Worm (Caenorhabditis elegans) whole organism, young adult: ENCODE results near the gene wrt-5.

ENCODE experiments used
- B0261.1 ChIP-seq: sonication (generic microtip); optimal IDR thresholded peaks from 2 replicates; lab custom pipeline; 2016; ENCODE audit warnings: mild to moderate bottlenecking, missing genetic modification characterization, moderate library complexity, missing compliant biosample characterization
- C06A6.2 ChIP-seq: fragments of 200-800 bp; sonication (Bioruptor generic); conservative IDR thresholded peaks from 2 replicates; pipeline ENCODE4 v1.3.6; 2022; ENCODE audit warnings: missing genetic modification characterization, missing compliant biosample characterization
- F23B12.7 ChIP-seq: sonication (generic microtip); optimal IDR thresholded peaks from 2 replicates; lab custom pipeline; 2017; ENCODE audit warnings: missing genetic modification characterization, mild to moderate bottlenecking, missing compliant biosample characterization, antibody characterized with exemption, moderate library complexity; ENCODE audit not compliant: insufficient read depth
- F37B4.10 ChIP-seq: fragments of 200-800 bp; sonication (Bioruptor generic); IDR thresholded peaks from 2 replicates; pipeline ENCODE4 v1.3.6; 2022; ENCODE audit warnings: missing genetic modification characterization, missing compliant biosample characterization
- F39B2.1 ChIP-seq: fragments of 200-800 bp; sonication (Bioruptor generic); IDR thresholded peaks from 2 replicates; pipeline ENCODE4 v1.3.6; 2022; ENCODE audit warnings: missing genetic modification reagents, missing genetic modification characterization, missing compliant biosample characterization
- F57A8.1 ChIP-seq: fragments of 200-800 bp; sonication (Bioruptor generic); optimal IDR thresholded peaks from 2 replicates; lab custom pipeline; 2018; ENCODE audit warnings: mild to moderate bottlenecking, missing genetic modification characterization, moderate library complexity, missing compliant biosample characterization
- K12H6.12 ChIP-seq: fragments of 200-800 bp; sonication (Bioruptor generic); optimal IDR thresholded peaks from 2 replicates; lab custom pipeline; 2018; ENCODE audit warnings: mild to moderate bottlenecking, missing genetic modification characterization, missing compliant biosample characterization
- T26A5.8 ChIP-seq: sonication (generic microtip); optimal IDR thresholded peaks from 2 replicates; lab custom pipeline; 2016; ENCODE audit warnings: missing genetic modification characterization, missing compliant biosample characterization
- Y53F4B.3 ChIP-seq: fragments of 200-800 bp; sonication (Bioruptor generic); IDR thresholded peaks from 2 replicates; pipeline ENCODE4 v1.3.6; 2022; ENCODE audit warnings: missing genetic modification reagents, missing genetic modification characterization, missing compliant biosample characterization
- Y53G8AR.9 ChIP-seq: fragments of 200-800 bp; sonication (Bioruptor generic); conservative IDR thresholded peaks from 2 replicates; pipeline ENCODE4 v1.3.6; 2022; ENCODE audit warnings: missing genetic modification reagents, missing genetic modification characterization, missing compliant biosample characterization
- Y79H2A.3 ChIP-seq: fragments of 200-800 bp; sonication (Bioruptor generic); conservative IDR thresholded peaks from 2 replicates; pipeline ENCODE4 v1.3.6; 2022; ENCODE audit warnings: missing genetic modification reagents, missing genetic modification characterization, missing compliant biosample characterization
- Y95B8A.8 ChIP-seq: fragments of 200-800 bp; sonication (Bioruptor generic); IDR thresholded peaks from 2 replicates; pipeline ENCODE4 v1.3.6; 2022; ENCODE audit warnings: missing genetic modification reagents, missing genetic modification characterization, missing compliant biosample characterization
- aptf-2 ChIP-seq: fragments of 200-800 bp; sonication (Bioruptor generic); conservative IDR thresholded peaks from 2 replicates; pipeline ENCODE4 v1.3.6; 2022; ENCODE audit warnings: missing genetic modification reagents, missing genetic modification characterization, missing compliant biosample characterization
- aptf-3 ChIP-seq: fragments of 200-800 bp; sonication (Bioruptor generic); IDR thresholded peaks from 2 replicates; pipeline ENCODE4 v1.3.6; 2022; ENCODE audit warnings: missing genetic modification characterization, missing compliant biosample characterization
- atf-7 ChIP-seq: sonication (generic microtip); optimal IDR thresholded peaks from 2 replicates; lab custom pipeline; 2017; ENCODE audit warnings: mild to moderate bottlenecking, missing genetic modification characterization, missing compliant biosample characterization
- athp-1 ChIP-seq: sonication (generic microtip); optimal IDR thresholded peaks from 2 replicates; lab custom pipeline; 2017; ENCODE audit warnings: mild to moderate bottlenecking, missing genetic modification characterization, missing compliant biosample characterization
- attf-5 ChIP-seq: fragments of 200-800 bp; sonication (Bioruptor generic); optimal IDR thresholded peaks from 2 replicates; lab custom pipeline; 2018; ENCODE audit warnings: mild to moderate bottlenecking, missing genetic modification characterization, missing compliant biosample characterization
- bed-1 ChIP-seq: fragments of 200-800 bp; sonication (Bioruptor generic); IDR thresholded peaks from 2 replicates; pipeline ENCODE4 v1.3.6; 2022; ENCODE audit warnings: missing genetic modification reagents, missing genetic modification characterization, missing compliant biosample characterization
- bed-2 ChIP-seq: fragments of 200-800 bp; sonication (Bioruptor generic); IDR thresholded peaks from 2 replicates; pipeline ENCODE4 v1.3.6; 2022; ENCODE audit warnings: missing genetic modification reagents, missing genetic modification characterization, missing compliant biosample characterization
- ccch-3 ChIP-seq: fragments of 200-800 bp; sonication (Bioruptor generic); optimal IDR thresholded peaks from 2 replicates; lab custom pipeline; 2018; ENCODE audit warnings: mild to moderate bottlenecking, missing genetic modification characterization, missing compliant biosample characterization
- cebp-1 ChIP-seq, 2 experiments: fragments of 200-800 bp in 1 of 2; sonication (Bioruptor generic) in 1 of 2; sonication (generic microtip) in 1 of 2; IDR thresholded peaks in 1 of 2; optimal IDR thresholded peaks in 1 of 2; 2 replicates each; pipeline versions ENCODE4 v1.3.6 to Lab custom; 2017 to 2022; ENCODE audit warnings: missing compliant biosample characterization in 2 of 2, missing genetic modification characterization in 2 of 2, mild to moderate bottlenecking in 1 of 2, missing genetic modification reagents in 1 of 2, moderate library complexity in 1 of 2
- ceh-27 ChIP-seq: fragments of 200-800 bp; sonication (Bioruptor generic); optimal IDR thresholded peaks from 2 replicates; lab custom pipeline; 2018; ENCODE audit warnings: mild to moderate bottlenecking, missing genetic modification characterization, moderate library complexity, missing compliant biosample characterization
- chd-7 ChIP-seq: sonication (generic microtip); optimal IDR thresholded peaks from 2 replicates; lab custom pipeline; 2016; ENCODE audit warnings: mild to moderate bottlenecking, missing genetic modification characterization, moderate library complexity, missing compliant biosample characterization
- dox-1 ChIP-seq: fragments of 200-800 bp; sonication (Bioruptor generic); IDR thresholded peaks from 2 replicates; pipeline ENCODE4 v1.3.6; 2022; ENCODE audit warnings: missing genetic modification reagents, missing genetic modification characterization, missing compliant biosample characterization
- dpff-1 ChIP-seq: sonication (generic microtip); optimal IDR thresholded peaks from 2 replicates; lab custom pipeline; 2017; ENCODE audit warnings: mild to moderate bottlenecking, missing genetic modification characterization, missing compliant biosample characterization
- fkh-3 ChIP-seq: sonication (generic microtip); optimal IDR thresholded peaks from 2 replicates; lab custom pipeline; 2016; ENCODE audit warnings: mild to moderate bottlenecking, missing genetic modification characterization, missing compliant biosample characterization
- gei-17 ChIP-seq: fragments of 200-800 bp; sonication (Bioruptor generic); optimal IDR thresholded peaks from 2 replicates; lab custom pipeline; 2018; ENCODE audit warnings: mild to moderate bottlenecking, missing genetic modification characterization, missing compliant biosample characterization
- hlh-26 ChIP-seq: fragments of 200-800 bp; sonication (Bioruptor generic); conservative IDR thresholded peaks from 2 replicates; pipeline ENCODE4 v1.3.6; 2022; ENCODE audit warnings: missing genetic modification reagents, missing genetic modification characterization, missing compliant biosample characterization
- hmg-1.2 ChIP-seq: fragments of 200-800 bp; sonication (Bioruptor generic); IDR thresholded peaks from 2 replicates; pipeline ENCODE4 v1.3.6; 2022; ENCODE audit warnings: missing genetic modification reagents, missing genetic modification characterization, missing compliant biosample characterization
- hmg-20 ChIP-seq: fragments of 200-800 bp; sonication (Bioruptor generic); IDR thresholded peaks from 2 replicates; pipeline ENCODE4 v1.3.6; 2022; ENCODE audit warnings: missing genetic modification reagents, missing genetic modification characterization, missing compliant biosample characterization
- hsf-1 ChIP-seq: fragments of 200-800 bp; sonication (Bioruptor generic); IDR thresholded peaks from 2 replicates; pipeline ENCODE4 v1.3.6; 2022; ENCODE audit warnings: missing genetic modification reagents, missing genetic modification characterization, missing compliant biosample characterization
- lin-40 ChIP-seq: sonication (generic microtip); optimal IDR thresholded peaks from 2 replicates; lab custom pipeline; 2016; ENCODE audit warnings: missing genetic modification characterization, mild to moderate bottlenecking, missing compliant biosample characterization, missing genotype, missing genetic modification reagents
- lin-54 ChIP-seq: fragments of 200-800 bp; sonication (Bioruptor generic); optimal IDR thresholded peaks from 2 replicates; lab custom pipeline; 2018; ENCODE audit warnings: mild to moderate bottlenecking, missing genetic modification characterization, missing compliant biosample characterization
- lir-1 ChIP-seq: fragments of 200-800 bp; sonication (Bioruptor generic); conservative IDR thresholded peaks from 2 replicates; pipeline ENCODE4 v1.3.6; 2022; ENCODE audit warnings: missing genetic modification reagents, missing genetic modification characterization, missing compliant biosample characterization
- madf-10 ChIP-seq: sonication (generic microtip); optimal IDR thresholded peaks from 2 replicates; lab custom pipeline; 2016; ENCODE audit warnings: mild to moderate bottlenecking, missing genetic modification characterization, missing compliant biosample characterization
- madf-6 ChIP-seq: fragments of 200-800 bp; sonication (Bioruptor generic); IDR thresholded peaks from 2 replicates; pipeline ENCODE4 v1.3.6; 2022; ENCODE audit warnings: missing genetic modification reagents, missing genetic modification characterization, missing compliant biosample characterization
- mcd-1 ChIP-seq: fragments of 200-800 bp; sonication (Bioruptor generic); IDR thresholded peaks from 2 replicates; pipeline ENCODE4 v1.3.6; 2022; ENCODE audit warnings: missing genetic modification reagents, missing genetic modification characterization, missing compliant biosample characterization
- mes-4 ChIP-seq: sonication (generic microtip); optimal IDR thresholded peaks from 2 replicates; lab custom pipeline; 2016; ENCODE audit warnings: missing genotype, missing genetic modification characterization, missing compliant biosample characterization
- nhr-27 ChIP-seq: fragments of 200-800 bp; sonication (Bioruptor generic); optimal IDR thresholded peaks from 2 replicates; lab custom pipeline; 2018; ENCODE audit warnings: mild to moderate bottlenecking, missing genetic modification characterization, moderate library complexity, missing compliant biosample characterization
- pbrm-1 ChIP-seq: fragments of 200-800 bp; sonication (Bioruptor generic); IDR thresholded peaks from 2 replicates; pipeline ENCODE4 v1.3.6; 2022; ENCODE audit warnings: missing genetic modification reagents, missing genetic modification characterization, missing compliant biosample characterization
- rcor-1 ChIP-seq: fragments of 200-800 bp; sonication (Bioruptor generic); IDR thresholded peaks from 2 replicates; pipeline ENCODE4 v1.3.6; 2022; ENCODE audit warnings: missing genetic modification reagents, missing genetic modification characterization, missing compliant biosample characterization
- snpc-1.1 ChIP-seq: sonication (generic microtip); optimal IDR thresholded peaks from 2 replicates; lab custom pipeline; 2017; ENCODE audit warnings: missing genetic modification characterization, mild to moderate bottlenecking, missing compliant biosample characterization, antibody characterized with exemption, moderate library complexity, missing genotype, missing genetic modification reagents; ENCODE audit not compliant: insufficient read depth
- snpc-3.4 ChIP-seq: sonication (generic microtip); optimal IDR thresholded peaks from 2 replicates; lab custom pipeline; 2017; ENCODE audit warnings: missing genetic modification characterization, mild to moderate bottlenecking, missing compliant biosample characterization, antibody characterized with exemption, moderate library complexity, missing genotype, missing genetic modification reagents
- sptf-2 ChIP-seq: fragments of 200-800 bp; sonication (Bioruptor generic); optimal IDR thresholded peaks from 2 replicates; lab custom pipeline; 2018; ENCODE audit warnings: mild to moderate bottlenecking, missing genetic modification characterization, missing compliant biosample characterization
- unc-130 ChIP-seq: sonication (generic microtip); optimal IDR thresholded peaks from 2 replicates; lab custom pipeline; 2016; ENCODE audit warnings: missing genetic modification reagents, missing genetic modification characterization, missing compliant biosample characterization
- unc-62 ChIP-seq: fragments of 150-350 bp; optimal IDR thresholded peaks from 2 replicates; lab custom pipeline; 2014; ENCODE audit warnings: missing biosample characterization, missing genetic modification reagents, missing genetic modification characterization
- zfh-2 ChIP-seq: fragments of 200-800 bp; sonication (Bioruptor generic); conservative IDR thresholded peaks from 2 replicates; pipeline ENCODE4 v1.3.6; 2022; ENCODE audit warnings: missing genetic modification reagents, missing genetic modification characterization, missing compliant biosample characterization
- ztf-26 ChIP-seq: sonication (generic microtip); optimal IDR thresholded peaks from 2 replicates; lab custom pipeline; 2017; ENCODE audit warnings: missing genetic modification characterization, missing compliant biosample characterization

Gene wrt-5

ce11 chrIV:4028177-4028576 is 23.3 kb downstream of the wrt-5 start (continued):
- TF ChIP-seq K12H6.12 (tag; lab: Kevin White, UChicago) (peak; percentile 13), unc-130 (GFP tag; lab: Kevin White, UChicago) (no peak), aptf-2 (no peak), C06A6.2 (GFP tag; lab: Robert Waterston, UW) (no peak), dpff-1 (peak; percentile 23), B0261.1 (no peak), gei-17 (peak; percentile 16), zfh-2 (GFP tag; lab: Robert Waterston, UW) (peak; percentile 99), ceh-27 (GFP tag; lab: Kevin White, UChicago) (peak; percentile 56), unc-62 (GFP tag; lab: Kevin White, UChicago) (no peak), pbrm-1 (0 out of 2 replicates have a peak, but pooled peaks have one; percentile 23), nhr-27 (tag; lab: Kevin White, UChicago) (no peak), Y53F4B.3 (GFP tag; lab: Robert Waterston, UW) (no peak), snpc-1.1 (no peak), atf-7 (peak; percentile 51), lin-40 (peak; percentile 68), bed-2 (GFP tag; lab: Robert Waterston, UW) (no peak), athp-1 (no peak), Y95B8A.8 (no peak), ccch-3 (GFP tag; lab: Kevin White, UChicago) (no peak), attf-5 (GFP tag; lab: Kevin White, UChicago) (peak; percentile 69), hmg-1.2 (GFP tag; lab: Robert Waterston, UW) (peak; percentile 32; the same call in 1 of the 2 replicates), rcor-1 (0 out of 2 replicates have a peak, but pooled peaks have one; percentile 34), cebp-1 (GFP tag; IDR thresholded peaks at IDR 0.05; lab: Robert Waterston, UW) (peak; percentile 33; the same call in 1 of the 2 replicates), cebp-1 (tag; optimal IDR thresholded peaks at IDR 0.05; lab: Kevin White, UChicago) (peak; percentile 77), lin-54 (GFP tag; lab: Kevin White, UChicago) (peak; percentile 53), hsf-1 (GFP tag; lab: Robert Waterston, UW) (no peak), F39B2.1 (GFP tag; lab: Robert Waterston, UW) (no peak), dox-1 (peak; percentile 90), madf-6 (GFP tag; lab: Robert Waterston, UW) (0 out of 2 replicates have a peak, but pooled peaks have one; percentile 28), mes-4 (no peak), snpc-3.4 (tag; lab: Kevin White, UChicago) (no peak), madf-10 (tag; lab: Kevin White, UChicago) (peak; percentile 45), ztf-26 (tag; lab: Kevin White, UChicago) (peak; percentile 73), F23B12.7 (tag; lab: Kevin White, UChicago) (no peak), aptf-3 (GFP tag; lab: Robert Waterston, UW) (no peak), sptf-2 (no peak), hmg-20 (0 out of 2 replicates have a peak, but pooled peaks have one; percentile 20), T26A5.8 (tag; lab: Kevin White, UChicago) (no peak), lir-1 (GFP tag; lab: Robert Waterston, UW) (peak; percentile 30; the same call in 1 of the 2 replicates), bed-1 (GFP tag; lab: Robert Waterston, UW) (no peak), fkh-3 (tag; lab: Kevin White, UChicago) (no peak), Y79H2A.3 (GFP tag; lab: Robert Waterston, UW) (no peak), F57A8.1 (GFP tag; lab: Kevin White, UChicago) (no peak), F37B4.10 (no peak), mcd-1 (GFP tag; lab: Robert Waterston, UW) (peak; percentile 64), Y53G8AR.9 (GFP tag; lab: Robert Waterston, UW) (0 out of 2 replicates have a peak, but pooled peaks have one; percentile 48), chd-7 (tag; lab: Kevin White, UChicago) (peak; percentile 68), hlh-26 (GFP tag; lab: Robert Waterston, UW) (no peak)
